Fruit fly (Drosophila melanogaster) whole organism, adult: ENCODE results near the gene CG43095.

Experiments
- CG11617 ChIP-seq: fragments of 200-800 bp; sonication (Bioruptor generic); optimal IDR thresholded peaks from 2 replicates; lab custom pipeline; 2017; ENCODE audit warnings: mild to moderate bottlenecking, missing biosample characterization, missing genetic modification reagents, missing genetic modification characterization
- CG12768 ChIP-seq: fragments of 200-800 bp; sonication (Bioruptor generic); optimal IDR thresholded peaks from 2 replicates; lab custom pipeline; 2017; ENCODE audit warnings: missing biosample characterization, missing genetic modification characterization, mild to moderate bottlenecking, moderate library complexity, missing genetic modification reagents
- CG14711 ChIP-seq: fragments of 200-800 bp; sonication (Bioruptor generic); optimal IDR thresholded peaks from 2 replicates; lab custom pipeline; 2018; ENCODE audit warnings: missing biosample characterization, mild to moderate bottlenecking, missing genetic modification characterization, moderate library complexity
- CG1620 ChIP-seq: fragments of 200-800 bp; sonication (Bioruptor generic); optimal IDR thresholded peaks from 2 replicates; lab custom pipeline; 2016; ENCODE audit warnings: missing biosample characterization, missing genetic modification characterization
- CG33017 ChIP-seq: fragments of 200-800 bp; sonication (Bioruptor generic); optimal IDR thresholded peaks from 2 replicates; lab custom pipeline; 2018; ENCODE audit warnings: missing biosample characterization, mild to moderate bottlenecking, missing genetic modification characterization, moderate library complexity
- CG5204 ChIP-seq: fragments of 200-800 bp; sonication (Bioruptor generic); optimal IDR thresholded peaks from 2 replicates; lab custom pipeline; 2016; ENCODE audit warnings: missing biosample characterization, missing genetic modification characterization
- CG7045 ChIP-seq: fragments of 200-800 bp; sonication (Bioruptor generic); optimal IDR thresholded peaks from 2 replicates; lab custom pipeline; 2017; ENCODE audit warnings: missing biosample characterization, mild to moderate bottlenecking, missing genetic modification characterization
- CG7101 ChIP-seq: fragments of 200-800 bp; sonication (Bioruptor generic); optimal IDR thresholded peaks from 2 replicates; lab custom pipeline; 2018; ENCODE audit warnings: missing biosample characterization, mild to moderate bottlenecking, missing genetic modification characterization, moderate library complexity
- Clk ChIP-seq: fragments of 200-800 bp; sonication (Bioruptor generic); optimal IDR thresholded peaks from 2 replicates; lab custom pipeline; 2017; ENCODE audit warnings: missing biosample characterization, missing genetic modification characterization
- Crg-1 ChIP-seq: fragments of 200-800 bp; sonication (Bioruptor generic); optimal IDR thresholded peaks from 2 replicates; lab custom pipeline; 2016; ENCODE audit warnings: missing biosample characterization, missing genetic modification characterization
- Hr96 ChIP-seq: fragments of 200-800 bp; sonication (Bioruptor generic); optimal IDR thresholded peaks from 2 replicates; lab custom pipeline; 2016; ENCODE audit warnings: missing biosample characterization, missing genetic modification characterization
- Mnt ChIP-seq: fragments of 200-800 bp; sonication (Bioruptor generic); optimal IDR thresholded peaks from 2 replicates; lab custom pipeline; 2016; ENCODE audit warnings: missing biosample characterization, mild to moderate bottlenecking, missing genetic modification characterization
- bab1 ChIP-seq: fragments of 200-800 bp; sonication (Bioruptor generic); optimal IDR thresholded peaks from 3 replicates; lab custom pipeline; 2019; ENCODE audit warnings: missing biosample characterization, mild to moderate bottlenecking, missing genetic modification characterization, moderate library complexity
- cic ChIP-seq: fragments of 200-800 bp; sonication (Bioruptor generic); optimal IDR thresholded peaks from 2 replicates; lab custom pipeline; 2017; ENCODE audit warnings: missing biosample characterization, mild to moderate bottlenecking, missing genetic modification characterization, moderate library complexity
- cnc ChIP-seq, 2 experiments: fragments of >200 bp; optimal IDR thresholded peaks; 2 replicates each; lab custom pipeline; 2017
- kay ChIP-seq: fragments of 200-800 bp; sonication (Bioruptor generic); peaks from one replicate; lab custom pipeline; 2016; ENCODE audit warnings: missing biosample characterization, missing genetic modification characterization, borderline replicate concordance
- ovo ChIP-seq: fragments of 200-800 bp; sonication (Bioruptor generic); optimal IDR thresholded peaks from 2 replicates; lab custom pipeline; 2016; ENCODE audit warnings: missing biosample characterization, missing genetic modification characterization
- pad ChIP-seq: fragments of 200-800 bp; sonication (Bioruptor generic); optimal IDR thresholded peaks from 3 replicates; lab custom pipeline; 2017; ENCODE audit warnings: missing biosample characterization, missing genetic modification characterization, mild to moderate bottlenecking, moderate library complexity, missing genetic modification reagents
- tj ChIP-seq: fragments of 200-800 bp; sonication (Bioruptor generic); optimal IDR thresholded peaks from 3 replicates; lab custom pipeline; 2017; ENCODE audit warnings: missing biosample characterization, mild to moderate bottlenecking, missing genetic modification characterization, moderate library complexity
- toe ChIP-seq: fragments of 200-800 bp; sonication (Bioruptor generic); optimal IDR thresholded peaks from 2 replicates; lab custom pipeline; 2016; ENCODE audit warnings: missing biosample characterization, missing genetic modification characterization

Gene CG43095

dm6 chr3R:22751698-22752097 is 19.9 kb downstream of the CG43095 start:
- TF ChIP-seq cic (GFP tag; lab: Kevin White, UChicago) (no peak), CG1620 (GFP tag; lab: Kevin White, UChicago) (no peak), CG12768 (GFP tag; lab: Kevin White, UChicago) (no peak), Mnt (GFP tag; lab: Kevin White, UChicago) (no peak), Crg-1 (GFP tag; lab: Kevin White, UChicago) (no peak), CG33017 (tag; lab: Kevin White, UChicago) (no peak)

- TF ChIP-seq Crg-1 (GFP tag; lab: Kevin White, UChicago) (no peak), cnc (optimal IDR thresholded peaks at IDR 0.05; lab: Kevin White, UChicago) (no peak)
Observed at dm6 chr3R:22751111-22751510, 20.5 kb downstream of the CG43095 start.

- TF ChIP-seq cnc (optimal IDR thresholded peaks at IDR 0.05; lab: Kevin White, UChicago): no peak
- peak; percentile 83 for TF ChIP-seq CG11617 (GFP tag; lab: Kevin White, UChicago)
- TF ChIP-seq bab1 (GFP tag; lab: Kevin White, UChicago): peak; percentile 90
- peak; percentile 78 for TF ChIP-seq Clk (GFP tag; lab: Kevin White, UChicago)
- TF ChIP-seq CG14711 (tag; lab: Kevin White, UChicago): peak; percentile 98
- peak; percentile 89 for TF ChIP-seq tj (GFP tag; lab: Kevin White, UChicago)
- peak; percentile 83 for TF ChIP-seq CG33017 (tag; lab: Kevin White, UChicago)
- TF ChIP-seq pad (GFP tag; lab: Kevin White, UChicago): peak; percentile 59
- TF ChIP-seq CG7045: peak; percentile 80
- TF ChIP-seq Hr96: peak; percentile 92
- no peak for TF ChIP-seq CG5204 (GFP tag; lab: Kevin White, UChicago)
- peak; percentile 85 for TF ChIP-seq CG7101
- peak; percentile 89 for TF ChIP-seq CG1620 (GFP tag; lab: Kevin White, UChicago)
- TF ChIP-seq cic (GFP tag; lab: Kevin White, UChicago): peak; percentile 44
- no peak for TF ChIP-seq toe (GFP tag; lab: Kevin White, UChicago)
- peak; percentile 79 for TF ChIP-seq ovo (GFP tag; lab: Kevin White, UChicago)
- no peak for TF ChIP-seq kay (GFP tag; lab: Kevin White, UChicago)
- TF ChIP-seq Crg-1 (GFP tag; lab: Kevin White, UChicago): peak; percentile 69
- peak; percentile 76 for TF ChIP-seq Mnt (GFP tag; lab: Kevin White, UChicago)
- TF ChIP-seq CG12768 (GFP tag; lab: Kevin White, UChicago): peak; percentile 82
Observed at dm6 chr3R:22750534-22750947, 21.0 kb downstream of the CG43095 start, which contains the start of the genes rumi, CG7029 and Usp12-46. rumi (minus strand) TSS chr3R:22750597. CG7029 (plus strand) TSS chr3R:22750901. Usp12-46 (plus strand) TSS chr3R:22750901.

dm6 chr3R:22750039-22750438 is 21.5 kb downstream of the CG43095 start:
- TF ChIP-seq toe (GFP tag; lab: Kevin White, UChicago) (no peak), CG11617 (GFP tag; lab: Kevin White, UChicago) (no peak)

- TF ChIP-seq ovo (GFP tag; lab: Kevin White, UChicago): no peak
- no peak for TF ChIP-seq CG5204 (GFP tag; lab: Kevin White, UChicago)
- TF ChIP-seq Mnt (GFP tag; lab: Kevin White, UChicago): no peak
- TF ChIP-seq kay (GFP tag; lab: Kevin White, UChicago): no peak
- no peak for TF ChIP-seq Hr96
- no peak for TF ChIP-seq toe (GFP tag; lab: Kevin White, UChicago)
- no peak for TF ChIP-seq CG7045
- TF ChIP-seq CG33017 (tag; lab: Kevin White, UChicago): no peak
- no peak for TF ChIP-seq bab1 (GFP tag; lab: Kevin White, UChicago)
Observed at dm6 chr3R:22748956-22749355, 22.6 kb downstream of the CG43095 start, which contains the start of gene CG31139. CG31139 (minus strand) TSS chr3R:22749056.

- TF ChIP-seq bab1 (GFP tag; lab: Kevin White, UChicago) (peak; percentile 84), CG1620 (GFP tag; lab: Kevin White, UChicago) (no peak)
Observed at dm6 chr3R:22747423-22748090, 24.0 kb downstream of the CG43095 start, which contains the start of gene CG17141. CG17141 (minus strand) TSS chr3R:22747599.

dm6 chr3R:22745432-22745831 is 26.1 kb downstream of the CG43095 start, which contains the start of the genes vret and HP1c:
vret (minus strand) TSS chr3R:22745581.
HP1c (plus strand) TSS chr3R:22745620.
- TF ChIP-seq bab1 (GFP tag; lab: Kevin White, UChicago) (peak; percentile 17), Crg-1 (GFP tag; lab: Kevin White, UChicago) (no peak), CG5204 (GFP tag; lab: Kevin White, UChicago) (no peak)
